Worm (Caenorhabditis elegans): ENCODE results near the gene srd-3.

Gene srd-3

ce11 chrII:95177-95576 is 33.7 kb downstream of the srd-3 start, which contains the start of gene C50D2.7:
C50D2.7 (minus strand) TSS chrII:95277.
- TF ChIP-seq pqm-1 (tag; optimal IDR thresholded peaks at IDR 0.05) (no peak), nhr-12 (tag; optimal IDR thresholded peaks at IDR 0.05) (no peak), ets-5 (GFP tag; IDR thresholded peaks at IDR 0.05) (no peak), ces-1 (GFP tag; optimal IDR thresholded peaks at IDR 0.05) (no peak), rnt-1 (tag; optimal IDR thresholded peaks at IDR 0.05) (no peak), fos-1 (tag; optimal IDR thresholded peaks at IDR 0.05) (no peak), jun-1 (tag; optimal IDR thresholded peaks at IDR 0.05) (no peak), tlp-1 (tag; optimal IDR thresholded peaks at IDR 0.05) (no peak), ceh-8 (GFP tag; optimal IDR thresholded peaks at IDR 0.05) (no peak), Y116A8C.19 (tag; optimal IDR thresholded peaks at IDR 0.05; ENCODE audit: borderline replicate concordance) (no peak), nhr-11 (tag; optimal IDR thresholded peaks at IDR 0.05) (no peak), dsc-1 (tag; optimal IDR thresholded peaks at IDR 0.05) (no peak), C16A3.4 (tag; optimal IDR thresholded peaks at IDR 0.05) (no peak), ceh-63 (GFP tag; optimal IDR thresholded peaks at IDR 0.05) (no peak), hlh-17 (GFP tag; optimal IDR thresholded peaks at IDR 0.05; ENCODE audit: borderline replicate concordance) (no peak), lir-3 (tag; optimal IDR thresholded peaks at IDR 0.05; ENCODE audit: poor library complexity) (no peak), isw-1 (GFP tag; IDR thresholded peaks at IDR 0.05) (no peak), lin-14 (GFP tag; optimal IDR thresholded peaks at IDR 0.05) (no peak), aha-1 (tag; optimal IDR thresholded peaks at IDR 0.05) (no peak)

ce11 chrII:91419-91818 is 37.4 kb downstream of the srd-3 start, which contains the start of gene mcat-1:
mcat-1 (minus strand) TSS chrII:91519.
- no peak for TF ChIP-seq C34B4.2 (tag; optimal IDR thresholded peaks at IDR 0.05)
- TF ChIP-seq nhr-77 (tag; optimal IDR thresholded peaks at IDR 0.05): no peak
- TF ChIP-seq ceh-88 (GFP tag; IDR thresholded peaks at IDR 0.05): no peak
- no peak for TF ChIP-seq tbx-2 (tag; optimal IDR thresholded peaks at IDR 0.05)
- TF ChIP-seq lin-39 (tag; optimal IDR thresholded peaks at IDR 0.05): no peak
- no peak for TF ChIP-seq nhr-28 (tag; optimal IDR thresholded peaks at IDR 0.05)
- TF ChIP-seq unc-130 (tag; optimal IDR thresholded peaks at IDR 0.05): no peak
- TF ChIP-seq pag-3 (tag; optimal IDR thresholded peaks at IDR 0.05; ENCODE audit: borderline replicate concordance, insufficient read depth): no peak
- no peak for TF ChIP-seq tlp-1 (tag; optimal IDR thresholded peaks at IDR 0.05)
- TF ChIP-seq jun-1 (tag; optimal IDR thresholded peaks at IDR 0.05): no peak
- TF ChIP-seq ama-1 (optimal IDR thresholded peaks at IDR 0.05): no peak
- no peak for TF ChIP-seq unc-62 (GFP tag; optimal IDR thresholded peaks at IDR 0.05)
- TF ChIP-seq fkh-10 (GFP tag; optimal IDR thresholded peaks at IDR 0.05): no peak
- no peak for TF ChIP-seq swsn-7 (tag; optimal IDR thresholded peaks at IDR 0.05)

ce11 chrII:87937-88336 is 40.9 kb downstream of the srd-3 start:
- TF ChIP-seq snu-23 (GFP tag; optimal IDR thresholded peaks at IDR 0.05): no peak
- no peak for TF ChIP-seq aly-2 (tag; optimal IDR thresholded peaks at IDR 0.05)
- no peak for TF ChIP-seq unc-30 (tag; optimal IDR thresholded peaks at IDR 0.05)
- no peak for TF ChIP-seq zip-4 (GFP tag; optimal IDR thresholded peaks at IDR 0.05)
- TF ChIP-seq vab-15 (tag; optimal IDR thresholded peaks at IDR 0.05): no peak
- TF ChIP-seq nhr-20 (tag; optimal IDR thresholded peaks at IDR 0.05): no peak
- TF ChIP-seq irx-1 (tag; optimal IDR thresholded peaks at IDR 0.05): no peak
- TF ChIP-seq sox-4 (tag; optimal IDR thresholded peaks at IDR 0.05): no peak
- no peak for TF ChIP-seq efl-3 (GFP tag; optimal IDR thresholded peaks at IDR 0.05)
- no peak for TF ChIP-seq mdl-1 (tag; optimal IDR thresholded peaks at IDR 0.05)
- no peak for TF ChIP-seq lsy-2 (tag; optimal IDR thresholded peaks at IDR 0.05)
- TF ChIP-seq efl-1 (optimal IDR thresholded peaks at IDR 0.05): no peak
- no peak for TF ChIP-seq efl-1 (GFP tag; optimal IDR thresholded peaks at IDR 0.05 in 1 of 2)
- no peak for TF ChIP-seq mep-1 (tag; optimal IDR thresholded peaks at IDR 0.05)
- no peak for TF ChIP-seq aha-1 (tag; optimal IDR thresholded peaks at IDR 0.05)
- TF ChIP-seq sptf-1 (tag; optimal IDR thresholded peaks at IDR 0.05): no peak
